Worm (Caenorhabditis elegans): Measurements from ENCODE around the gene F55A11.4.

DNA sequence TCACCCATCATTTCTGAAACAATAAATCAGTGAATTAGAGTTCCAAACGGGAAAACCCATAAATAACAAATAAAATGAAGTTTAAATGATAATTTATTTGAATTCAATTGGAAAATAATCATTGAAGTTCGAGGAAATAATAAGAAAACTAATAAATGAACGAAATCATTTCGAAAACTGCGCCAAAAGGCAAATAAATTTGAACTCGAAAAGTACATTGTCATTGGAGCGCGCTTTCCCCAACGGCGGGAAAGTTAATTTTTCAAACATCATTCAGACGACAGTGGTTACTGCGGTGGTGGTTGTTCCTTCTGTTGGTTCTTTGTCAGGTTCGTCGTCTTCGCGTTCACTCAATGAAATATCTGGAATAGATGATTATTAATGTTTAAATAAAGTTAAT lies 36.8 kb upstream of the F55A11.4 start, which contains the start of gene npp-22:
- TF ChIP-seq mdt-29 (GFP tag; IDR thresholded peaks at IDR 0.05) (no peak), dmd-6 (GFP tag; IDR thresholded peaks at IDR 0.05) (no peak), ctbp-1 (GFP tag; IDR thresholded peaks at IDR 0.05) (no peak), zip-2 (tag; optimal IDR thresholded peaks at IDR 0.05) (no peak), lin-38 (GFP tag; IDR thresholded peaks at IDR 0.05) (peak; percentile 91), daf-16 (GFP tag; optimal IDR thresholded peaks at IDR 0.05) (no peak), daf-16 (tag; optimal IDR thresholded peaks at IDR 0.05) (no peak), unc-39 (tag; optimal IDR thresholded peaks at IDR 0.05) (no peak)
